Worm (Caenorhabditis elegans) whole organism, L3 larva: ENCODE results near the gene twk-6.

Experiments used
- R02D3.7 ChIP-seq: fragments of 150-350 bp; optimal IDR thresholded peaks from 2 replicates; lab custom pipeline; 2014; ENCODE audit warnings: missing biosample characterization, missing genetic modification characterization
- ZK546.5 ChIP-seq: sonication (generic microtip); optimal IDR thresholded peaks from 2 replicates; lab custom pipeline; 2017; ENCODE audit warnings: missing biosample characterization, missing genetic modification characterization
- ama-1 ChIP-seq: fragments of 150-350 bp; optimal IDR thresholded peaks from 2 replicates; lab custom pipeline; 2018
- ceh-16 ChIP-seq: sonication (generic microtip); optimal IDR thresholded peaks from 2 replicates; lab custom pipeline; 2017; ENCODE audit warnings: missing biosample characterization, missing genetic modification characterization
- ceh-28 ChIP-seq: fragments of 150-350 bp; optimal IDR thresholded peaks from 2 replicates; lab custom pipeline; 2014; ENCODE audit warnings: missing biosample characterization, missing genetic modification reagents, missing genetic modification characterization
- ceh-82 ChIP-seq: fragments of 150-350 bp; optimal IDR thresholded peaks from 2 replicates; lab custom pipeline; 2014; ENCODE audit warnings: missing biosample characterization, missing genetic modification characterization
- ceh-9 ChIP-seq: sonication (generic microtip); optimal IDR thresholded peaks from 2 replicates; lab custom pipeline; 2018; ENCODE audit warnings: missing biosample characterization, missing genetic modification characterization
- daf-12 ChIP-seq: fragments of 150-350 bp; optimal IDR thresholded peaks from 2 replicates; lab custom pipeline; 2014; ENCODE audit warnings: missing biosample characterization, missing genetic modification reagents, missing genetic modification characterization
- elt-1 ChIP-seq: fragments of 150-350 bp; optimal IDR thresholded peaks from 2 replicates; lab custom pipeline; 2014; ENCODE audit warnings: missing biosample characterization, missing genetic modification characterization
- elt-2 ChIP-seq: sonication (generic microtip); optimal IDR thresholded peaks from 2 replicates; lab custom pipeline; 2016; ENCODE audit warnings: missing genetic modification reagents, mild to moderate bottlenecking, missing genetic modification characterization, missing compliant biosample characterization
- elt-3 ChIP-seq, 3 experiments: fragments of 150-350 bp in 1 of 3; sonication (generic microtip) in 2 of 3; optimal IDR thresholded peaks; 2 replicates in 2 of 3; 4 replicates in 1 of 3; lab custom pipeline; 2014 to 2017; ENCODE audit warnings: missing biosample characterization in 3 of 3, missing genetic modification characterization in 3 of 3
- fkh-10 ChIP-seq: sonication (generic microtip); optimal IDR thresholded peaks from 2 replicates; lab custom pipeline; 2017; ENCODE audit warnings: missing biosample characterization, missing genetic modification reagents, missing genetic modification characterization
- fkh-2 ChIP-seq: fragments of 150-350 bp; optimal IDR thresholded peaks from 2 replicates; lab custom pipeline; 2014; ENCODE audit warnings: missing biosample characterization, missing genetic modification reagents, missing genetic modification characterization
- fos-1 ChIP-seq: fragments of 150-350 bp; optimal IDR thresholded peaks from 2 replicates; lab custom pipeline; 2014; ENCODE audit warnings: missing biosample characterization, missing genetic modification characterization
- hmg-11 ChIP-seq: sonication (generic microtip); optimal IDR thresholded peaks from 2 replicates; lab custom pipeline; 2016; ENCODE audit warnings: missing genetic modification characterization, missing compliant biosample characterization
- jun-1 ChIP-seq: fragments of 150-350 bp; optimal IDR thresholded peaks from 2 replicates; lab custom pipeline; 2014; ENCODE audit warnings: missing biosample characterization, missing genetic modification reagents, missing genetic modification characterization
- lin-15B ChIP-seq: fragments of 150-350 bp; optimal IDR thresholded peaks from 2 replicates; lab custom pipeline; 2014; ENCODE audit warnings: missing biosample characterization, missing genetic modification characterization
- lin-39 ChIP-seq: fragments of 150-350 bp; optimal IDR thresholded peaks from 2 replicates; lab custom pipeline; 2018; ENCODE audit warnings: missing biosample characterization, missing genetic modification reagents, missing genetic modification characterization
- lsy-12 ChIP-seq: sonication (generic microtip); optimal IDR thresholded peaks from 2 replicates; lab custom pipeline; 2016; ENCODE audit warnings: mild to moderate bottlenecking, missing genetic modification characterization, missing compliant biosample characterization
- mdl-1 ChIP-seq: fragments of 150-350 bp; optimal IDR thresholded peaks from 2 replicates; lab custom pipeline; 2014; ENCODE audit warnings: missing biosample characterization, missing genetic modification characterization
- mml-1 ChIP-seq: fragments of 150-350 bp; sonication (generic microtip); optimal IDR thresholded peaks from 3 replicates; lab custom pipeline; 2014; ENCODE audit warnings: missing biosample characterization, missing genetic modification characterization
- nfya-1 ChIP-seq: sonication (generic microtip); optimal IDR thresholded peaks from 2 replicates; lab custom pipeline; 2017; ENCODE audit warnings: missing genetic modification characterization, mild to moderate bottlenecking, missing compliant biosample characterization, antibody characterized with exemption, moderate library complexity; ENCODE audit not compliant: insufficient read depth
- nhr-11 ChIP-seq: fragments of 150-350 bp; optimal IDR thresholded peaks from 2 replicates; lab custom pipeline; 2014; ENCODE audit warnings: missing biosample characterization, missing genetic modification characterization
- nhr-12 ChIP-seq: fragments of 150-350 bp; optimal IDR thresholded peaks from 2 replicates; lab custom pipeline; 2014; ENCODE audit warnings: missing biosample characterization, missing genetic modification characterization
- nhr-23 ChIP-seq: fragments of 150-350 bp; optimal IDR thresholded peaks from 2 replicates; lab custom pipeline; 2014; ENCODE audit warnings: missing biosample characterization, missing genetic modification reagents, missing genetic modification characterization
- nhr-237 ChIP-seq: fragments of 150-350 bp; optimal IDR thresholded peaks from 2 replicates; lab custom pipeline; 2014; ENCODE audit warnings: missing biosample characterization, missing genetic modification characterization
- nhr-25 ChIP-seq: sonication (generic microtip); optimal IDR thresholded peaks from 2 replicates; lab custom pipeline; 2017; ENCODE audit warnings: missing biosample characterization, missing genetic modification characterization
- nhr-28 ChIP-seq: fragments of 150-350 bp; optimal IDR thresholded peaks from 2 replicates; lab custom pipeline; 2014; ENCODE audit warnings: missing biosample characterization, missing genetic modification characterization
- nhr-43 ChIP-seq: sonication (generic microtip); optimal IDR thresholded peaks from 2 replicates; lab custom pipeline; 2016; ENCODE audit warnings: mild to moderate bottlenecking, missing genetic modification characterization, missing compliant biosample characterization; ENCODE audit not compliant: poor library complexity, severe bottlenecking
- nhr-76 ChIP-seq: fragments of 150-350 bp; sonication (generic microtip); optimal IDR thresholded peaks from 5 replicates; lab custom pipeline; 2014; ENCODE audit warnings: missing biosample characterization, missing genetic modification characterization
- pha-4 ChIP-seq: fragments of 150-350 bp; optimal IDR thresholded peaks from 2 replicates; lab custom pipeline; 2014; ENCODE audit warnings: missing biosample characterization, missing genetic modification reagents, missing genetic modification characterization
- pqm-1 ChIP-seq: fragments of 150-350 bp; optimal IDR thresholded peaks from 2 replicates; lab custom pipeline; 2017; ENCODE audit warnings: missing biosample characterization, missing genetic modification characterization, inconsistent platforms
- snpc-4 ChIP-seq: fragments of 150-350 bp; optimal IDR thresholded peaks from 2 replicates; lab custom pipeline; 2014; ENCODE audit warnings: missing biosample characterization, missing genetic modification characterization
- tbx-2 ChIP-seq: sonication (generic microtip); optimal IDR thresholded peaks from 2 replicates; lab custom pipeline; 2016; ENCODE audit warnings: mild to moderate bottlenecking, missing genetic modification characterization, missing compliant biosample characterization
- unc-62 ChIP-seq: fragments of 150-350 bp; sonication (generic microtip); optimal IDR thresholded peaks from 4 replicates; lab custom pipeline; 2014; ENCODE audit warnings: missing biosample characterization, missing genetic modification reagents, missing genetic modification characterization
- ztf-11 ChIP-seq: fragments of 150-350 bp; optimal IDR thresholded peaks from 2 replicates; lab custom pipeline; 2014; ENCODE audit warnings: missing biosample characterization, missing genetic modification characterization
- ztf-4 ChIP-seq: fragments of 150-350 bp; optimal IDR thresholded peaks from 2 replicates; lab custom pipeline; 2014; ENCODE audit warnings: missing biosample characterization, missing genetic modification characterization

The twk-6 gene

ce11 chrIII:4734056-4734455 lies 8.7 kb upstream of the twk-6 start, which contains the start of gene F17C8.9:
F17C8.9 (plus strand) TSS chrIII:4734356.
- TF ChIP-seq nhr-76 (tag; lab: Kevin White, UChicago) (no peak), daf-12 (no peak), ceh-16 (tag; lab: Kevin White, UChicago) (no peak), nhr-28 (no peak), nfya-1 (tag; lab: Kevin White, UChicago) (no peak), mml-1 (tag; lab: Kevin White, UChicago) (no peak), mdl-1 (tag; lab: Kevin White, UChicago) (no peak), pha-4 (tag; lab: Kevin White, UChicago) (no peak)

- TF ChIP-seq nfya-1 (tag; lab: Kevin White, UChicago) (no peak), tbx-2 (tag; lab: Kevin White, UChicago) (no peak), unc-62 (GFP tag; lab: Kevin White, UChicago) (no peak), pqm-1 (tag; lab: Kevin White, UChicago) (no peak), nhr-12 (tag; lab: Kevin White, UChicago) (no peak), nhr-25 (tag; lab: Kevin White, UChicago) (no peak), nhr-28 (no peak), nhr-237 (tag; lab: Kevin White, UChicago) (no peak), elt-3 (tag; optimal IDR thresholded peaks at IDR 0.05; lab: Kevin White, UChicago) (no peak), lin-39 (tag; lab: Kevin White, UChicago) (no peak), mdl-1 (tag; lab: Kevin White, UChicago) (no peak), fos-1 (tag; lab: Kevin White, UChicago) (no peak), mml-1 (tag; lab: Kevin White, UChicago) (no peak), ceh-9 (tag; lab: Kevin White, UChicago) (no peak), elt-1 (tag; lab: Kevin White, UChicago) (no peak), ceh-16 (tag; lab: Kevin White, UChicago) (no peak), jun-1 (tag; lab: Kevin White, UChicago) (no peak), ztf-4 (tag; lab: Kevin White, UChicago) (no peak), lsy-12 (no peak)
These were observed 7.3 kb upstream of the twk-6 start, which contains the start of gene F17C8.7 for ce11 chrIII:4735443-4735842. F17C8.7 (plus strand) TSS chrIII:4735743.

DNA sequence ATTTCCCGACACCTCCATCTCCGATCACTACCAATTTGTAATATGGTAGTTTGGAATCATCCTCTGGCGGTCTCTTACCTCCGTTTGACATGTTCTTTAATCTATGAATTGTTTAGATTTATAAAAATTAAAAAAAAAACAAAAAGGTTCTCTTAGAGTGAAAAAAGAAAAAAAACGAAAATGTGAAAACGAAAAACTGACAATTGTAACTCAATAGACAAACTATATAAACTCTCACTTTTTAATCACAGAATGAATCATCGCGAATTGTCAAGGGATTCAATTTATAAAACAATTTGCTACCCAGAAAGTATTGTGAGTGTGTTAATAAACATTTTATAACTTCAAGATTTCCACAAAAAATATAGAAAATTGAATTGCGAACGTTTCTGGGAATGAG lies 2.7 kb upstream of the twk-6 start, which contains the start of gene ras-2:
Gene ras-2 (minus strand): TSS at position 101 of the 400 bp plus-strand sequence.
- no peak for TF ChIP-seq hmg-11 (tag; lab: Kevin White, UChicago)
- no peak for TF ChIP-seq fkh-2 (tag; lab: Kevin White, UChicago)
- no peak for TF ChIP-seq lin-39 (tag; lab: Kevin White, UChicago)
- TF ChIP-seq nhr-12 (tag; lab: Kevin White, UChicago) = no peak
- no peak for TF ChIP-seq ztf-11
- TF ChIP-seq lin-15B (tag; lab: Kevin White, UChicago) = no peak
- no peak for TF ChIP-seq nhr-43
- TF ChIP-seq ztf-4 (tag; lab: Kevin White, UChicago) = no peak
- TF ChIP-seq elt-3 (tag; optimal IDR thresholded peaks at IDR 0.05; lab: Kevin White, UChicago) = no peak
- no peak for TF ChIP-seq snpc-4 (tag; lab: Kevin White, UChicago)
- TF ChIP-seq tbx-2 (tag; lab: Kevin White, UChicago) = no peak
- TF ChIP-seq R02D3.7 (tag; lab: Kevin White, UChicago) = no peak
- TF ChIP-seq mdl-1 (tag; lab: Kevin White, UChicago) = no peak
- TF ChIP-seq ceh-82 (tag; lab: Kevin White, UChicago) = no peak
- TF ChIP-seq nhr-76 (tag; lab: Kevin White, UChicago) = no peak
- TF ChIP-seq nhr-11 (tag; lab: Kevin White, UChicago) = no peak

DNA sequence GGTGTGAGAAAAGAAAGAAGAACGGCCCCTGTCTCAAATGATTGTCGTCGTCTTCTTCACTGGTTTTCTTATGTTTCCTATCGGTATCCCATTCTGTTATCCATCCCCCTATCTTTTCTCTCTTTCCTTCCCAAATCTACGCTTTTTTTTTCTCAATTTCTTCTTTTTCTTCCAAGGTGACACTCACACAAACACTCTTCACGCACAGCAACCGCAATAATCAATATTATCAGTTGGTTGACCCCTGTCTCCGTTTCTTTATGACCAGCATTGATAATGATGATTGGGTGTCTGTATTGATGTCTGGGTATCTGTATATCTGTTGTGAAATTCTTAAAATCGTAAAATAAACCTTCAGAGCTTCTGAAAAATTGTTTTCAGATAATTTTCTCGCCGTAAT lies 1.9 kb upstream of the twk-6 start:
- TF ChIP-seq mml-1 (tag; lab: Kevin White, UChicago) = no peak
- TF ChIP-seq elt-2 (tag; lab: Kevin White, UChicago) = peak; percentile 31
- TF ChIP-seq ceh-28 (tag; lab: Kevin White, UChicago) = peak; percentile 45
- no peak for TF ChIP-seq ceh-9 (tag; lab: Kevin White, UChicago)
- TF ChIP-seq jun-1 (tag; lab: Kevin White, UChicago) = no peak
- no peak for TF ChIP-seq ZK546.5 (tag; lab: Kevin White, UChicago)
- no peak for TF ChIP-seq nhr-43
- TF ChIP-seq nhr-11 (tag; lab: Kevin White, UChicago) = no peak
- TF ChIP-seq nhr-237 (tag; lab: Kevin White, UChicago) = no peak
- TF ChIP-seq fkh-10 = no peak
- TF ChIP-seq lin-39 (tag; lab: Kevin White, UChicago) = peak; percentile 8
- TF ChIP-seq nhr-23 (tag; lab: Kevin White, UChicago) = peak; percentile 63
- TF ChIP-seq ama-1 = no peak
- no peak for TF ChIP-seq pqm-1 (tag; lab: Kevin White, UChicago)
- no peak for TF ChIP-seq elt-1 (tag; lab: Kevin White, UChicago)
- peak; percentile 48 for TF ChIP-seq nfya-1 (tag; lab: Kevin White, UChicago)
